Worm (Caenorhabditis elegans): ENCODE results near the gene C17G10.6.
"Not testable (repeated sequence)": the region's sequence is repeated elsewhere in the genome, so short reads cannot be mapped to it uniquely, and the experiment has no call there.

C17G10.6 gene

ce11 chrII:5633453-5633852 lies 30.4 kb upstream of the C17G10.6 start:
- TF ChIP-seq nfya-1 (tag; optimal IDR thresholded peaks at IDR 0.05; ENCODE audit: insufficient read depth) (peak; percentile 25), ama-1 (optimal IDR thresholded peaks at IDR 0.05) (no peak)

- TF ChIP-seq nhr-76 (tag; optimal IDR thresholded peaks at IDR 0.05); nfya-1 (tag; optimal IDR thresholded peaks at IDR 0.05; ENCODE audit: insufficient read depth); lsy-12 (tag; optimal IDR thresholded peaks at IDR 0.05): not testable (repeated sequence)
Measured at ce11 chrII:5630851-5631401, 27.8 kb upstream of the C17G10.6 start, which contains the start of the genes F59E12.6 and npl-4.1. TSS of gene F59E12.6 (minus strand) at chrII:5630951. TSS of gene npl-4.1 (plus strand) at chrII:5631351.

ce11 chrII:5628326-5628818 lies 25.3 kb upstream of the C17G10.6 start, which contains the start of gene F59E12.15:
TSS of gene F59E12.15 (minus strand) at chrII:5628376.
- TF ChIP-seq tbx-2 (tag; optimal IDR thresholded peaks at IDR 0.05) (no peak), pha-4 (tag; optimal IDR thresholded peaks at IDR 0.05) (no peak), mml-1 (tag; optimal IDR thresholded peaks at IDR 0.05) (no peak), fos-1 (tag; optimal IDR thresholded peaks at IDR 0.05) (no peak), hmg-11 (tag; optimal IDR thresholded peaks at IDR 0.05) (no peak), ceh-9 (tag; optimal IDR thresholded peaks at IDR 0.05) (no peak), ztf-4 (tag; optimal IDR thresholded peaks at IDR 0.05) (no peak), nhr-67 (tag; optimal IDR thresholded peaks at IDR 0.05) (no peak), nhr-23 (tag; optimal IDR thresholded peaks at IDR 0.05) (no peak)

DNA sequence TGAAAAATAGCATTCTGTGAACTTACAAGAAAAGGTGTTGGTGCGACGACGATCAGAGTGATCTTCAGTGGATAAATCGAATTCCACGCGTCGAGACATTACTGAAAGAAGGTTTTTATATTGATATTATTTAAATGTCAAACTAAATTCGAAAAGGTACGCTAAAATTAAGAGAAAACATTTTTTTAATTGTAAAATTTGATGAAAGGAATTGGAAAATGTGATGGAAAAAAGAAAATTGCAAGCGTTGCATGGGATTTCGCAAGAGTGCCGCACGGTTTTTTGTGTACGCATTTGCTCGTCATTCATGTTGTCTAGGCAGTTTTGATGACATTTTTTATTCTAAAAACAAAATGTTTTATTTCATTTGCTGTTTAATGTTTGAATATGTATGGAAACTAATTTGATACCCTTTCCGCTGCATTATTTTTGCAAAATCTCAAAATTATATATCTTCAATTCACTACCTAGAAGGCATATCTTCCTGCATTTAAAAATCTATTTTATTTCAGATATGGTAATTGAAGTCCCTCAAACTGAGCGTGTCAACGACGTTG lies 19.4 kb upstream of the C17G10.6 start, which contains the start of the genes eif-3.L and npl-4.2:
eif-3.L (minus strand) TSS at position 101 of the 557 bp plus-strand sequence.
npl-4.2 (plus strand) TSS at position 507 of the 557 bp plus-strand sequence.
- not testable (repeated sequence) for TF ChIP-seq ztf-4 (tag; optimal IDR thresholded peaks at IDR 0.05); fkh-2 (tag; optimal IDR thresholded peaks at IDR 0.05); ama-1 (optimal IDR thresholded peaks at IDR 0.05)

ce11 chrII:5619298-5619697 lies 16.2 kb upstream of the C17G10.6 start, which contains the start of gene dhs-6:
TSS of gene dhs-6 (minus strand) at chrII:5619319.
- no peak for TF ChIP-seq elt-1 (tag; optimal IDR thresholded peaks at IDR 0.05)
- no peak for TF ChIP-seq aly-2 (tag; optimal IDR thresholded peaks at IDR 0.05)
- TF ChIP-seq R02D3.7 (tag; optimal IDR thresholded peaks at IDR 0.05): no peak
- TF ChIP-seq nhr-67 (tag; optimal IDR thresholded peaks at IDR 0.05): no peak
- no peak for TF ChIP-seq pha-4 (tag; optimal IDR thresholded peaks at IDR 0.05)
- TF ChIP-seq ama-1 (optimal IDR thresholded peaks at IDR 0.05): no peak
- no peak for TF ChIP-seq lin-15B (tag; optimal IDR thresholded peaks at IDR 0.05)
- no peak for TF ChIP-seq unc-39 (tag; optimal IDR thresholded peaks at IDR 0.05)
- no peak for TF ChIP-seq ceh-82 (tag; optimal IDR thresholded peaks at IDR 0.05)
- TF ChIP-seq nhr-76 (tag; optimal IDR thresholded peaks at IDR 0.05): no peak
- no peak for TF ChIP-seq mdl-1 (tag; optimal IDR thresholded peaks at IDR 0.05)
- TF ChIP-seq nhr-25 (tag; optimal IDR thresholded peaks at IDR 0.05): no peak
- TF ChIP-seq eor-1 (tag; optimal IDR thresholded peaks at IDR 0.05): no peak
- no peak for TF ChIP-seq fos-1 (tag; optimal IDR thresholded peaks at IDR 0.05)
- TF ChIP-seq elt-2 (tag; optimal IDR thresholded peaks at IDR 0.05): peak; percentile 71
- TF ChIP-seq egl-27 (tag; optimal IDR thresholded peaks at IDR 0.05): no peak
- no peak for TF ChIP-seq ztf-11 (tag; optimal IDR thresholded peaks at IDR 0.05)
- TF ChIP-seq elt-3 (tag; optimal IDR thresholded peaks at IDR 0.05): no peak
- TF ChIP-seq nfya-1 (tag; optimal IDR thresholded peaks at IDR 0.05; ENCODE audit: insufficient read depth): peak; percentile 9
- no peak for TF ChIP-seq mml-1 (tag; optimal IDR thresholded peaks at IDR 0.05)
- no peak for TF ChIP-seq lin-39 (tag; optimal IDR thresholded peaks at IDR 0.05)
- no peak for TF ChIP-seq skn-1 (tag; optimal IDR thresholded peaks at IDR 0.05)
- TF ChIP-seq fkh-10 (GFP tag; optimal IDR thresholded peaks at IDR 0.05): no peak
- no peak for TF ChIP-seq nhr-12 (tag; optimal IDR thresholded peaks at IDR 0.05)
- peak; percentile 8 for TF ChIP-seq ceh-28 (tag; optimal IDR thresholded peaks at IDR 0.05)
- no peak for TF ChIP-seq tbx-2 (tag; optimal IDR thresholded peaks at IDR 0.05)
- no peak for TF ChIP-seq nhr-237 (tag; optimal IDR thresholded peaks at IDR 0.05)
- TF ChIP-seq hmg-11 (tag; optimal IDR thresholded peaks at IDR 0.05): no peak
- no peak for TF ChIP-seq fkh-2 (tag; optimal IDR thresholded peaks at IDR 0.05)
- TF ChIP-seq ceh-16 (tag; optimal IDR thresholded peaks at IDR 0.05): no peak
- TF ChIP-seq sea-2 (GFP tag; optimal IDR thresholded peaks at IDR 0.05): no peak
- no peak for TF ChIP-seq ZK546.5 (tag; optimal IDR thresholded peaks at IDR 0.05)
- no peak for TF ChIP-seq nhr-11 (tag; optimal IDR thresholded peaks at IDR 0.05)
- no peak for TF ChIP-seq snpc-4 (tag; optimal IDR thresholded peaks at IDR 0.05)
- no peak for TF ChIP-seq unc-62 (GFP tag; optimal IDR thresholded peaks at IDR 0.05)
- TF ChIP-seq lsy-12 (tag; optimal IDR thresholded peaks at IDR 0.05): no peak
- TF ChIP-seq nhr-77 (tag; optimal IDR thresholded peaks at IDR 0.05): no peak
- no peak for TF ChIP-seq egl-5 (tag; optimal IDR thresholded peaks at IDR 0.05)
- TF ChIP-seq nhr-43 (tag; optimal IDR thresholded peaks at IDR 0.05; ENCODE audit: poor library complexity, severe bottlenecking): peak; percentile 15
